Worm (Caenorhabditis elegans) whole organism, L4/young adult: ENCODE measurements around the gene C03H12.1.

ENCODE experiments used
- W03F9.2 ChIP-seq: fragments of 150-350 bp; optimal IDR thresholded peaks from 2 replicates; lab custom pipeline; 2014; ENCODE audit warnings: missing biosample characterization, missing genetic modification characterization
- him-1 ChIP-seq: sonication (generic microtip); optimal IDR thresholded peaks from 2 replicates; lab custom pipeline; 2016; ENCODE audit warnings: missing genotype, missing genetic modification reagents, missing genetic modification characterization, missing compliant biosample characterization

DNA sequence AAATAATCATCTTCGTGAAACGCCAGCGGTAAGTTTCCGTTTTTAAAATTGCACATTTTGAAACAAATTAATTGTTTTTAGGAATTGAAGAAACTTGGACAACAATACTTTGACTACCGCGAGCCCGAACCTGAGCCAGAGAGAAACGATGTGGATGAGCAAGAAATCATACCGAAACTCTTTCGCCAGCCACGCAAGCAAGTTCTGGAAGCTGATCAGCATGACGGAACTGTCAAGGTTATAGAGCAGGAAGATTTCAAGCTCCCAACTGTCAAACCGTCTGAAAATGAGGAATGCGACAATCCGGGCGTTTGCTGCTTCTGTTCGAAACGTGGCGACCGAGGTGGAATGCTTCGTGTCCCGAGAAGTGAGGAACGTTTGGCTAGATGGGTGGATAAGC lies 41.1 kb downstream of the C03H12.1 start:
- TF ChIP-seq him-1 (no peak), W03F9.2 (no peak)
